Worm (Caenorhabditis elegans) whole organism, L1 larva: ENCODE data around the gene popl-1.

Experiments used
- aha-1 ChIP-seq: fragments of 150-350 bp; optimal IDR thresholded peaks from 2 replicates; lab custom pipeline; 2014; ENCODE audit warnings: missing biosample characterization, missing genetic modification characterization
- alr-1 ChIP-seq: fragments of 200-800 bp; sonication (Bioruptor generic); optimal IDR thresholded peaks from 2 replicates; lab custom pipeline; 2018; ENCODE audit warnings: borderline replicate concordance, mild to moderate bottlenecking, missing genetic modification characterization, missing compliant biosample characterization
- aly-2 ChIP-seq: fragments of 150-350 bp; optimal IDR thresholded peaks from 2 replicates; lab custom pipeline; 2014; ENCODE audit warnings: missing biosample characterization, missing genetic modification characterization
- ama-1 ChIP-seq: fragments of 150-350 bp; optimal IDR thresholded peaks from 2 replicates; lab custom pipeline; 2014
- ceh-63 ChIP-seq: fragments of 200-800 bp; sonication (Bioruptor generic); optimal IDR thresholded peaks from 2 replicates; lab custom pipeline; 2018; ENCODE audit warnings: mild to moderate bottlenecking, missing genetic modification characterization, missing compliant biosample characterization
- ceh-82 ChIP-seq, 3 experiments: fragments of 150-350 bp in 1 of 3; sonication (generic microtip) in 2 of 3; optimal IDR thresholded peaks; 2 replicates each; lab custom pipeline; 2014 to 2017; ENCODE audit warnings: missing biosample characterization in 3 of 3, missing genetic modification characterization in 3 of 3
- ceh-90 ChIP-seq: sonication (generic microtip); optimal IDR thresholded peaks from 2 replicates; lab custom pipeline; 2016; ENCODE audit warnings: missing genetic modification characterization, missing compliant biosample characterization
- dsc-1 ChIP-seq: sonication (generic microtip); optimal IDR thresholded peaks from 2 replicates; lab custom pipeline; 2016; ENCODE audit warnings: mild to moderate bottlenecking, missing genetic modification characterization, missing compliant biosample characterization
- efl-1 ChIP-seq, 4 experiments: fragments of 150-350 bp; optimal IDR thresholded peaks in 3 of 4; peaks in 1 of 4; 1 replicate in 1 of 4; 2 replicates in 3 of 4; lab custom pipeline; 2014; ENCODE audit warnings: missing biosample characterization in 2 of 4, missing genetic modification characterization in 2 of 4, missing genetic modification reagents in 2 of 4
- efl-3 ChIP-seq: fragments of 200-800 bp; sonication (Bioruptor generic); optimal IDR thresholded peaks from 2 replicates; lab custom pipeline; 2018; ENCODE audit warnings: mild to moderate bottlenecking, missing genetic modification characterization, missing compliant biosample characterization
- elt-2 ChIP-seq: sonication (generic microtip); optimal IDR thresholded peaks from 2 replicates; lab custom pipeline; 2016; ENCODE audit warnings: missing genetic modification characterization, mild to moderate bottlenecking, inconsistent platforms, missing compliant biosample characterization, missing genetic modification reagents
- ets-5 ChIP-seq: fragments of 200-800 bp; sonication (Bioruptor generic); IDR thresholded peaks from 2 replicates; pipeline ENCODE4 v1.3.6; 2022; ENCODE audit warnings: missing genetic modification characterization, missing compliant biosample characterization
- fkh-10 ChIP-seq: sonication (generic microtip); optimal IDR thresholded peaks from 2 replicates; lab custom pipeline; 2017; ENCODE audit warnings: missing biosample characterization, missing genetic modification reagents, missing genetic modification characterization
- fkh-4 ChIP-seq: sonication (generic microtip); optimal IDR thresholded peaks from 2 replicates; lab custom pipeline; 2016; ENCODE audit warnings: missing compliant biosample characterization, missing genetic modification characterization, borderline replicate concordance
- fkh-8 ChIP-seq: sonication (generic microtip); optimal IDR thresholded peaks from 2 replicates; lab custom pipeline; 2016; ENCODE audit warnings: mild to moderate bottlenecking, missing genetic modification characterization, missing compliant biosample characterization
- fos-1 ChIP-seq: fragments of 150-350 bp; optimal IDR thresholded peaks from 2 replicates; lab custom pipeline; 2014; ENCODE audit warnings: missing biosample characterization, missing genetic modification characterization
- grh-1 ChIP-seq: fragments of 200-800 bp; sonication (Bioruptor generic); IDR thresholded peaks from 2 replicates; pipeline ENCODE4 v1.3.6; 2022; ENCODE audit warnings: missing genetic modification reagents, missing genetic modification characterization, missing compliant biosample characterization
- hlh-17 ChIP-seq: fragments of 200-800 bp; sonication (Bioruptor generic); optimal IDR thresholded peaks from 2 replicates; lab custom pipeline; 2018; ENCODE audit warnings: missing genetic modification characterization, mild to moderate bottlenecking, missing compliant biosample characterization, moderate library complexity, borderline replicate concordance
- hlh-4 ChIP-seq: sonication (generic microtip); optimal IDR thresholded peaks from 2 replicates; lab custom pipeline; 2016; ENCODE audit warnings: mild to moderate bottlenecking, missing genetic modification characterization, missing compliant biosample characterization
- isw-1 ChIP-seq: fragments of 200-800 bp; sonication (Bioruptor generic); IDR thresholded peaks from 2 replicates; pipeline ENCODE4 v1.3.6; 2022; ENCODE audit warnings: missing genetic modification characterization, missing compliant biosample characterization
- lin-13 ChIP-seq: fragments of 150-350 bp; optimal IDR thresholded peaks from 2 replicates; lab custom pipeline; 2014; ENCODE audit warnings: missing biosample characterization, missing genetic modification reagents, missing genetic modification characterization
- lin-14 ChIP-seq: fragments of 200-800 bp; sonication (Bioruptor generic); optimal IDR thresholded peaks from 2 replicates; lab custom pipeline; 2018; ENCODE audit warnings: mild to moderate bottlenecking, missing genetic modification characterization, moderate library complexity, missing compliant biosample characterization
- lin-35 ChIP-seq, 2 experiments: fragments of 150-350 bp; optimal IDR thresholded peaks; 2 replicates each; lab custom pipeline; 2014; ENCODE audit warnings: missing biosample characterization in 2 of 2, missing genetic modification characterization in 2 of 2, missing genetic modification reagents in 2 of 2
- mab-9 ChIP-seq: fragments of 200-800 bp; sonication (Bioruptor generic); IDR thresholded peaks from 2 replicates; pipeline ENCODE4 v1.3.6; 2022; ENCODE audit warnings: missing genetic modification reagents, missing genetic modification characterization, missing compliant biosample characterization
- mef-2 ChIP-seq: fragments of 150-350 bp; optimal IDR thresholded peaks from 2 replicates; lab custom pipeline; 2014; ENCODE audit warnings: missing biosample characterization, missing genetic modification characterization
- mep-1 ChIP-seq: fragments of 150-350 bp; optimal IDR thresholded peaks from 2 replicates; lab custom pipeline; 2014; ENCODE audit warnings: missing biosample characterization, missing genetic modification characterization
- nhr-19 ChIP-seq: fragments of 200-800 bp; sonication (Bioruptor generic); conservative IDR thresholded peaks from 2 replicates; pipeline ENCODE4 v1.3.6; 2022; ENCODE audit warnings: missing genetic modification characterization, missing compliant biosample characterization
- nhr-237 ChIP-seq: fragments of 150-350 bp; optimal IDR thresholded peaks from 2 replicates; lab custom pipeline; 2014; ENCODE audit warnings: missing biosample characterization, missing genetic modification characterization
- nhr-47 ChIP-seq: sonication (generic microtip); optimal IDR thresholded peaks from 2 replicates; lab custom pipeline; 2016; ENCODE audit warnings: mild to moderate bottlenecking, missing genetic modification characterization, moderate library complexity, missing compliant biosample characterization
- nhr-71 ChIP-seq: sonication (generic microtip); optimal IDR thresholded peaks from 2 replicates; lab custom pipeline; 2016; ENCODE audit warnings: mild to moderate bottlenecking, missing genetic modification characterization, moderate library complexity, missing compliant biosample characterization
- nhr-76 ChIP-seq: sonication (generic microtip); optimal IDR thresholded peaks from 2 replicates; lab custom pipeline; 2017; ENCODE audit warnings: missing biosample characterization, missing genetic modification characterization
- nhr-85 ChIP-seq: sonication (generic microtip); peaks from one replicate; lab custom pipeline; 2016; ENCODE audit warnings: missing genetic modification characterization, inconsistent platforms, missing compliant biosample characterization
- nhr-90 ChIP-seq: sonication (generic microtip); optimal IDR thresholded peaks from 2 replicates; lab custom pipeline; 2016; ENCODE audit warnings: mild to moderate bottlenecking, missing genetic modification characterization, missing compliant biosample characterization; ENCODE audit not compliant: poor library complexity
- pqm-1 ChIP-seq: sonication (generic microtip); optimal IDR thresholded peaks from 3 replicates; lab custom pipeline; 2017; ENCODE audit warnings: missing biosample characterization, missing genetic modification characterization
- rnt-1 ChIP-seq: sonication (generic microtip); optimal IDR thresholded peaks from 2 replicates; lab custom pipeline; 2016; ENCODE audit warnings: mild to moderate bottlenecking, missing genetic modification characterization, moderate library complexity, missing compliant biosample characterization
- skn-1 ChIP-seq: fragments of 150-350 bp; optimal IDR thresholded peaks from 2 replicates; lab custom pipeline; 2014; ENCODE audit warnings: missing biosample characterization, missing genetic modification characterization
- sox-4 ChIP-seq: sonication (generic microtip); optimal IDR thresholded peaks from 2 replicates; lab custom pipeline; 2016; ENCODE audit warnings: missing genetic modification characterization, missing compliant biosample characterization
- sptf-1 ChIP-seq: fragments of 150-350 bp; optimal IDR thresholded peaks from 2 replicates; lab custom pipeline; 2014; ENCODE audit warnings: missing biosample characterization, missing genetic modification characterization
- sup-37 ChIP-seq: fragments of 200-800 bp; sonication (Bioruptor generic); optimal IDR thresholded peaks from 2 replicates; lab custom pipeline; 2018; ENCODE audit warnings: mild to moderate bottlenecking, missing genetic modification characterization, missing compliant biosample characterization
- tbx-2 ChIP-seq: sonication (generic microtip); optimal IDR thresholded peaks from 2 replicates; lab custom pipeline; 2016; ENCODE audit warnings: missing genetic modification characterization, missing compliant biosample characterization
- unc-62 ChIP-seq: fragments of 150-350 bp; optimal IDR thresholded peaks from 2 replicates; lab custom pipeline; 2014; ENCODE audit warnings: missing biosample characterization, missing genetic modification reagents, missing genetic modification characterization
- vab-15 ChIP-seq: sonication (generic microtip); optimal IDR thresholded peaks from 2 replicates; lab custom pipeline; 2017; ENCODE audit warnings: missing genotype, mild to moderate bottlenecking, missing genetic modification characterization, missing compliant biosample characterization
- xbp-1 ChIP-seq: sonication (generic microtip); optimal IDR thresholded peaks from 2 replicates; lab custom pipeline; 2016; ENCODE audit warnings: missing genetic modification characterization, missing compliant biosample characterization
- zip-4 ChIP-seq: fragments of 200-800 bp; sonication (Bioruptor generic); optimal IDR thresholded peaks from 2 replicates; lab custom pipeline; 2018; ENCODE audit warnings: mild to moderate bottlenecking, missing genetic modification characterization, moderate library complexity, missing compliant biosample characterization
- ztf-11 ChIP-seq, 2 experiments: sonication (generic microtip); optimal IDR thresholded peaks; 2 replicates each; lab custom pipeline; 2016 to 2017; ENCODE audit warnings: missing genetic modification characterization in 2 of 2, missing biosample characterization in 1 of 2, missing compliant biosample characterization in 1 of 2
- ztf-4 ChIP-seq: fragments of 150-350 bp; optimal IDR thresholded peaks from 2 replicates; lab custom pipeline; 2014; ENCODE audit warnings: missing biosample characterization, missing genetic modification characterization

The popl-1 gene

DNA sequence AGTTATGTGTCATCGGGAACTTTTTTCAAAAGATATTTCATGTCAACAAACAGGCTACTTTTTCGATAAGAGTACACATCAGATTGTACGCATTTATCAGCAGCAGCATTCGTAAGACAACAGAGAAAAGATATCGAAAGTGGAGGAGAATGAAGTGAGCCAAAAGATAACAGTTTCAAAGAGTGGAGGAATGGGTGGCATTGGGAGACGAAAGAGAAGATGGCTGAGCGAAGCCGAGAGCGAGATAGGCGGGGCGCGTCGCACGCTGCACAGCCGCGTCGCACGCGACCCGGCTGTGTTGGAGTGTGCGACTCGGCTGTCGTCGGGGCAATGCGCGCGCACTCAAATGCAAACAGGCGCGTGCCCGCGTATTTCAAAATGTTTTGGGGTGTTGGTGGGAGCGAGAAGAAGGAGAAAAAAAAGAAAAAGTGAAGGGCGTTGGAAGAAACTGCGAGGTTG, 33.4 kb upstream of the popl-1 start (continued):
- TF ChIP-seq hlh-4 (tag; lab: Kevin White, UChicago) (no peak), skn-1 (tag; lab: Kevin White, UChicago) (peak; percentile 86), lin-14 (GFP tag; lab: Kevin White, UChicago) (peak; percentile 95), alr-1 (no peak), fkh-10 (GFP tag; lab: Kevin White, UChicago) (peak; percentile 57), aha-1 (peak; percentile 3), fos-1 (tag; lab: Kevin White, UChicago) (no peak), lin-13 (peak; percentile 85), xbp-1 (tag; lab: Kevin White, UChicago) (peak; percentile 82), sptf-1 (no peak), ztf-11 (tag; optimal IDR thresholded peaks at IDR 0.05; lab: Kevin White, UChicago) (peak in 1 of 2 experiments; percentile 66), mab-9 (peak; percentile 71), fkh-8 (peak; percentile 88), aly-2 (tag; lab: Kevin White, UChicago) (no peak), efl-3 (GFP tag; lab: Kevin White, UChicago) (peak; percentile 1), ztf-4 (tag; lab: Kevin White, UChicago) (peak; percentile 82), ceh-82 (tag; optimal IDR thresholded peaks at IDR 0.05; lab: Kevin White, UChicago) (peak; percentile 78 to 92 (median 83)), mep-1 (tag; lab: Kevin White, UChicago) (peak; percentile 57), sup-37 (GFP tag; lab: Kevin White, UChicago) (peak; percentile 84), ama-1 (no peak), efl-1 (optimal IDR thresholded peaks at IDR 0.05; lab: Kevin White, UChicago) (peak; percentile 61 to 83), efl-1 (GFP tag; optimal IDR thresholded peaks at IDR 0.05 in 1 of 2; lab: Kevin White, UChicago) (peak; percentile 80 to 98), mef-2 (tag; lab: Kevin White, UChicago) (peak; percentile 73), ets-5 (GFP tag; lab: Robert Waterston, UW) (no peak), tbx-2 (peak; percentile 88), nhr-237 (peak; percentile 6), sox-4 (no peak), nhr-76 (tag; lab: Kevin White, UChicago) (no peak), isw-1 (GFP tag; lab: Robert Waterston, UW) (peak; percentile 74), ceh-90 (tag; lab: Kevin White, UChicago) (no peak), nhr-47 (peak; percentile 90), nhr-85 (tag; lab: Kevin White, UChicago) (peak; percentile 87), hlh-17 (no peak)
- TF ChIP-seq, all 84 proteins: peak for 56

DNA sequence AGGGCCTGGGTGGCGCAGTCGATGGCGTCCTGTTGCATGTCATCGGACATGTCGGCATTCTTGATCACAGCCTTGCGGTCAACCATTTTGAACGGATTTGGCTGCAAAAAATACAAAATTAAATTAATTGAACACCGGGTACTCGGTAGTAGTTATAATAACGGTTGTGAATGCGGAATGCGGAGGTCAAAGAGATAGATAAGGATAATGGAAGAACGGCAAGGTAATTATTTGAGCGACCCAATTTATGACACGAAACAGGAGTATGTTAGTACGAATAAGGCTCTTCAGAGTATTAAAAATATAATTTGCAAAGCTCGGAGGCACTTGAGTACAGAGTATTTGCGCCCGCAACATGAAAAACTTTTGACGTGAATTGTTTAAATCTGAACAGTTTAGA, 32.9 kb upstream of the popl-1 start, which contains the start of gene dlc-1:
TSS of gene dlc-1 (minus strand) at position 101 of the 400 bp plus-strand sequence.
- no peak for TF ChIP-seq fkh-4 (tag; lab: Kevin White, UChicago)
- TF ChIP-seq efl-1 (optimal IDR thresholded peaks at IDR 0.05; lab: Kevin White, UChicago), result no peak
- peak in 1 of 2 experiments; percentile 57 for TF ChIP-seq efl-1 (GFP tag; optimal IDR thresholded peaks at IDR 0.05 in 1 of 2; lab: Kevin White, UChicago)
- no peak for TF ChIP-seq ceh-63 (GFP tag; lab: Kevin White, UChicago)

DNA sequence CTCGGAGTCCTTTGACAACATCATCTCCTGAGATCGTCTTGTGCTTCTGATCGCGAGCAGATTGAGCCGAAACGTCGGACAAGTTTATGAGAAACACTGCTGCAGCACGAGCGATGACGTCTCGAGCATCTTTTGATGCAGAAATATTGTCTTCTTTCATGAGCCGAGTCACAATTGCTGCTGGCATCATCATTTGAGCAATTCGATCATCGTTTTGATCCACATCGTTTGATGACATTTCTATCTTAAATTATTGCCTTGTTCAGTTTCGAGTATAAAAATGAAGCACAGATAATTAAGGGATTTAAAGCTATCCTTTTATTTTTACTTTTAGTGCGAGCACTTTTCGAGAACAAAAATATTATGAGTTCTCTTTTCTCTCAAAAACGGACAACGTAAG, 31.9 kb upstream of the popl-1 start, which contains the start of gene T26A5.8:
TSS of gene T26A5.8 (minus strand) at position 247 of the 400 bp plus-strand sequence.
- no peak for TF ChIP-seq aly-2 (tag; lab: Kevin White, UChicago)
- peak; percentile 66 for TF ChIP-seq ztf-4 (tag; lab: Kevin White, UChicago)
- no peak for TF ChIP-seq dsc-1 (tag; lab: Kevin White, UChicago)
- no peak for TF ChIP-seq lin-35 (GFP tag; optimal IDR thresholded peaks at IDR 0.05; lab: Kevin White, UChicago)
- peak; percentile 5 for TF ChIP-seq rnt-1
- no peak for TF ChIP-seq alr-1
- no peak for TF ChIP-seq hlh-4 (tag; lab: Kevin White, UChicago)
- TF ChIP-seq nhr-19 (GFP tag; lab: Robert Waterston, UW), result 0 out of 2 replicates have a peak, but pooled peaks have one; percentile 2
- TF ChIP-seq fos-1 (tag; lab: Kevin White, UChicago), result no peak
- TF ChIP-seq unc-62, result no peak
- TF ChIP-seq grh-1 (GFP tag; lab: Robert Waterston, UW), result no peak
- no peak for TF ChIP-seq skn-1 (tag; lab: Kevin White, UChicago)
- no peak for TF ChIP-seq vab-15
- TF ChIP-seq ztf-11 (tag; optimal IDR thresholded peaks at IDR 0.05; lab: Kevin White, UChicago), result no peak
- TF ChIP-seq nhr-90 (tag; lab: Kevin White, UChicago), result peak; percentile 12
- TF ChIP-seq hlh-17, result no peak
- no peak for TF ChIP-seq ceh-90 (tag; lab: Kevin White, UChicago)
- TF ChIP-seq isw-1 (GFP tag; lab: Robert Waterston, UW), result no peak
- no peak for TF ChIP-seq mef-2 (tag; lab: Kevin White, UChicago)
- TF ChIP-seq elt-2 (tag; lab: Kevin White, UChicago), result peak; percentile 1
- no peak for TF ChIP-seq pqm-1 (tag; lab: Kevin White, UChicago)
- TF ChIP-seq nhr-85 (tag; lab: Kevin White, UChicago), result peak; percentile 9
- TF ChIP-seq aha-1, result no peak
- TF ChIP-seq zip-4 (GFP tag; lab: Kevin White, UChicago), result no peak
- TF ChIP-seq ama-1, result peak; percentile 68
- no peak for TF ChIP-seq xbp-1 (tag; lab: Kevin White, UChicago)
- peak; percentile 11 for TF ChIP-seq nhr-47
- TF ChIP-seq nhr-71 (tag; lab: Kevin White, UChicago), result peak; percentile 56
- no peak for TF ChIP-seq mab-9
